Fruit fly (Drosophila melanogaster): ENCODE measurements around the gene Icmt.

Gene Icmt

dm6 chr3L:13017803-13018324, at the start of gene Icmt, which contains the start of gene mRpL20 (continued):
- TF ChIP-seq hkb (optimal IDR thresholded peaks at IDR 0.05) (no peak), hkb (GFP tag; IDR thresholded peaks at IDR 0.05) (peak; percentile 96), E2f1 (GFP tag; IDR thresholded peaks at IDR 0.05) (peak; percentile 97), CG17361 (GFP tag; IDR thresholded peaks at IDR 0.05) (peak; percentile 98), tna (GFP tag; IDR thresholded peaks at IDR 0.05; ENCODE audit: partially characterized antibody) (peak; percentile 80), CG16813 (GFP tag; IDR thresholded peaks at IDR 0.05; ENCODE audit: partially characterized antibody) (peak; percentile 72), sr (GFP tag; IDR thresholded peaks at IDR 0.05) (peak; percentile 76; the same call in 2 of the 3 replicates), wor (GFP tag; IDR thresholded peaks at IDR 0.05) (peak; percentile 93), rib (GFP tag; IDR thresholded peaks at IDR 0.05) (peak; percentile 93), CG12769 (tag; optimal IDR thresholded peaks at IDR 0.05) (peak; percentile 84), CG8765 (GFP tag; IDR thresholded peaks at IDR 0.05) (peak; percentile 92), CG9215 (GFP tag; IDR thresholded peaks at IDR 0.05) (peak; percentile 93), CkIIα-i1 (GFP tag; IDR thresholded peaks at IDR 0.05) (peak; percentile 55; the same call in 1 of the 2 replicates), Adf1 (GFP tag; IDR thresholded peaks at IDR 0.05) (peak; percentile 82), CG2129 (GFP tag; IDR thresholded peaks at IDR 0.05; ENCODE audit: partially characterized antibody) (peak; percentile 28; the same call in 1 of the 2 replicates), bigmax (GFP tag; optimal IDR thresholded peaks at IDR 0.05) (peak; percentile 77), CG2678 (tag; optimal IDR thresholded peaks at IDR 0.05) (peak; percentile 94), CG14441 (GFP tag; IDR thresholded peaks at IDR 0.05) (peak; percentile 97), CG1603 (tag; optimal IDR thresholded peaks at IDR 0.05) (peak; percentile 57), sqz (GFP tag; optimal IDR thresholded peaks at IDR 0.05) (peak; percentile 54), chm (GFP tag; IDR thresholded peaks at IDR 0.05) (peak; percentile 88), seq (GFP tag; IDR thresholded peaks at IDR 0.05) (peak; percentile 92), fd102C (GFP tag; optimal IDR thresholded peaks at IDR 0.05) (no peak), CG15696 (tag; optimal IDR thresholded peaks at IDR 0.05) (peak; percentile 66), jigr1 (GFP tag; IDR thresholded peaks at IDR 0.05) (peak; percentile 89), Drgx (GFP tag; IDR thresholded peaks at IDR 0.05) (peak; percentile 96), lov (optimal IDR thresholded peaks at IDR 0.05) (no peak), lov (GFP tag; IDR thresholded peaks at IDR 0.05) (peak; percentile 91), chinmo (GFP tag; IDR thresholded peaks at IDR 0.05; ENCODE audit: partially characterized antibody) (peak; percentile 86; the same call in 2 of the 4 replicates), CG6272 (GFP tag; IDR thresholded peaks at IDR 0.05) (peak; percentile 98), CG1529 (GFP tag; optimal IDR thresholded peaks at IDR 0.05) (peak; percentile 83), Lpt (GFP tag; optimal IDR thresholded peaks at IDR 0.05) (no peak), CG2202 (tag; optimal IDR thresholded peaks at IDR 0.05) (peak; percentile 76)

dm6 chr3L:12972259-12972658, 45.8 kb upstream of the Icmt start, which contains the start of the genes CG10748 and CG10749:
Gene CG10748 (minus strand): TSS chr3L:12972359.
Gene CG10749 (plus strand): TSS chr3L:12972474.
- TF ChIP-seq CG11504 (tag; optimal IDR thresholded peaks at IDR 0.05): no peak
- TF ChIP-seq CG34376 (GFP tag; optimal IDR thresholded peaks at IDR 0.05): no peak
- TF ChIP-seq H15 (GFP tag; IDR thresholded peaks at IDR 0.05): no peak
- TF ChIP-seq CG8944 (GFP tag; optimal IDR thresholded peaks at IDR 0.05): no peak
- TF ChIP-seq CG12769 (tag; optimal IDR thresholded peaks at IDR 0.05): no peak
- TF ChIP-seq CG17568 (GFP tag; optimal IDR thresholded peaks at IDR 0.05): no peak
- no peak for TF ChIP-seq HmgD (GFP tag; optimal IDR thresholded peaks at IDR 0.05)
- no peak for TF ChIP-seq CG18011 (GFP tag; optimal IDR thresholded peaks at IDR 0.05)
- TF ChIP-seq CG15011 (GFP tag; optimal IDR thresholded peaks at IDR 0.05): no peak
- no peak for TF ChIP-seq Blimp-1 (GFP tag; optimal IDR thresholded peaks at IDR 0.05)
- no peak for TF ChIP-seq sens-2 (GFP tag; IDR thresholded peaks at IDR 0.05)
- no peak for TF ChIP-seq fd64A (GFP tag; optimal IDR thresholded peaks at IDR 0.05)
- no peak for TF ChIP-seq CG14441 (GFP tag; IDR thresholded peaks at IDR 0.05)
- TF ChIP-seq CG12071 (GFP tag; optimal IDR thresholded peaks at IDR 0.05): no peak
- no peak for TF ChIP-seq sim (GFP tag; IDR thresholded peaks at IDR 0.05)
- no peak for TF ChIP-seq CG4854 (GFP tag; optimal IDR thresholded peaks at IDR 0.05)
- no peak for TF ChIP-seq Nf-YB (GFP tag; optimal IDR thresholded peaks at IDR 0.05)
- TF ChIP-seq CG43689 (GFP tag; IDR thresholded peaks at IDR 0.05): no peak

Data from whole organism, embryonic.